Fruit fly (Drosophila melanogaster) whole organism, embryonic: ENCODE data around the gene CG14352.
A peak's percentile ranks its signal among the peaks of the same experiment; 100 is the strongest.

ENCODE experiments used
- CG10209 ChIP-seq: fragments of 200-800 bp; sonication (Bioruptor generic); optimal IDR thresholded peaks from 3 replicates; lab custom pipeline; 2017; ENCODE audit warnings: missing biosample characterization, mild to moderate bottlenecking, missing genetic modification characterization, missing genetic modification reagents
- CG11504 ChIP-seq: fragments of 200-800 bp; sonication (Bioruptor generic); optimal IDR thresholded peaks from 3 replicates; lab custom pipeline; 2019; ENCODE audit warnings: missing biosample characterization, mild to moderate bottlenecking, missing genetic modification characterization, moderate library complexity
- CG12104 ChIP-seq: fragments of 200-800 bp; sonication (Bioruptor generic); optimal IDR thresholded peaks from 3 replicates; lab custom pipeline; 2016; ENCODE audit warnings: missing biosample characterization, missing genetic modification characterization
- CG14710 ChIP-seq: fragments of 200-800 bp; sonication (Bioruptor generic); optimal IDR thresholded peaks from 3 replicates; lab custom pipeline; 2019; ENCODE audit warnings: missing biosample characterization, mild to moderate bottlenecking, missing genetic modification characterization, moderate library complexity
- CG1602 ChIP-seq: fragments of 200-800 bp; sonication (Bioruptor generic); optimal IDR thresholded peaks from 3 replicates; lab custom pipeline; 2016; ENCODE audit warnings: missing biosample characterization, missing genetic modification characterization
- CG17385 ChIP-seq: fragments of 200-800 bp; sonication (Bioruptor generic); optimal IDR thresholded peaks from 3 replicates; lab custom pipeline; 2018; ENCODE audit warnings: missing biosample characterization, mild to moderate bottlenecking, missing genetic modification characterization
- CG17829 ChIP-seq: fragments of 200-800 bp; optimal IDR thresholded peaks from 2 replicates; lab custom pipeline; 2019; ENCODE audit warnings: missing biosample characterization, mild to moderate bottlenecking, missing genetic modification characterization, moderate library complexity
- CG2129 ChIP-seq: fragments of 200-800 bp; sonication (Bioruptor generic); IDR thresholded peaks from 2 replicates; pipeline ENCODE4 v1.3.6; 2022; ENCODE audit warnings: missing biosample characterization, missing genetic modification characterization; ENCODE audit not compliant: partially characterized antibody
- CG30020 ChIP-seq: fragments of 200-800 bp; optimal IDR thresholded peaks from 2 replicates; lab custom pipeline; 2019; ENCODE audit warnings: missing biosample characterization, mild to moderate bottlenecking, missing genetic modification characterization, moderate library complexity
- CG31224 ChIP-seq: fragments of 200-800 bp; sonication (Bioruptor generic); IDR thresholded peaks from 2 replicates; pipeline ENCODE4 v1.3.6; 2022; ENCODE audit warnings: missing biosample characterization, missing genetic modification characterization
- CG31441 ChIP-seq: fragments of 200-800 bp; sonication (Bioruptor generic); IDR thresholded peaks from 2 replicates; pipeline ENCODE4 v1.3.6; 2022; ENCODE audit warnings: missing biosample characterization, missing genetic modification characterization
- CG3726 ChIP-seq: fragments of 200-800 bp; sonication (Bioruptor generic); IDR thresholded peaks from 3 replicates; pipeline ENCODE4, ENCODE4 v1.3.6; 2022; ENCODE audit warnings: missing biosample characterization, missing genetic modification characterization
- CG5953 ChIP-seq: fragments of 200-800 bp; sonication (Bioruptor generic); IDR thresholded peaks from 2 replicates; pipeline ENCODE4 v1.3.6; 2022; ENCODE audit warnings: missing biosample characterization, missing genetic modification characterization
- CG7357 ChIP-seq: fragments of 200-800 bp; sonication (Bioruptor generic); IDR thresholded peaks from 3 replicates; pipeline ENCODE4 v1.3.6; 2022; ENCODE audit warnings: missing biosample characterization, missing genetic modification characterization
- CG7928 ChIP-seq: fragments of 200-800 bp; sonication (Bioruptor generic); optimal IDR thresholded peaks from 2 replicates; lab custom pipeline; 2017; ENCODE audit warnings: missing biosample characterization, mild to moderate bottlenecking, missing genetic modification characterization
- CG7987 ChIP-seq: fragments of 200-800 bp; sonication (Bioruptor generic); optimal IDR thresholded peaks from 2 replicates; lab custom pipeline; 2018; ENCODE audit warnings: missing biosample characterization, mild to moderate bottlenecking, missing genetic modification characterization, moderate library complexity
- CG9817 ChIP-seq: fragments of 200-800 bp; sonication (Bioruptor generic); optimal IDR thresholded peaks from 2 replicates; lab custom pipeline; 2018; ENCODE audit warnings: missing biosample characterization, mild to moderate bottlenecking, missing genetic modification characterization, moderate library complexity
- D ChIP-seq, 2 experiments: fragments of 200-800 bp in 1 of 2; fragments of >200 bp in 1 of 2; sonication (Bioruptor generic) in 1 of 2; optimal IDR thresholded peaks; 2 replicates in 1 of 2; 3 replicates in 1 of 2; lab custom pipeline; 2017; ENCODE audit warnings: mild to moderate bottlenecking in 1 of 2, missing biosample characterization in 1 of 2, missing genetic modification characterization in 1 of 2, missing genetic modification reagents in 1 of 2
- D19B ChIP-seq: fragments of 200-800 bp; sonication (Bioruptor generic); optimal IDR thresholded peaks from 2 replicates; lab custom pipeline; 2017; ENCODE audit warnings: missing biosample characterization, mild to moderate bottlenecking, missing genetic modification characterization
- E2f1 ChIP-seq: fragments of 200-800 bp; sonication (Bioruptor generic); IDR thresholded peaks from 2 replicates; pipeline ENCODE4 v1.3.6; 2022; ENCODE audit warnings: missing biosample characterization, missing genetic modification characterization
- E2f2 ChIP-seq: fragments of 200-800 bp; sonication (Bioruptor generic); IDR thresholded peaks from 2 replicates; pipeline ENCODE4 v1.3.6; 2022; ENCODE audit warnings: missing biosample characterization, missing genetic modification characterization
- Elba2 ChIP-seq: fragments of 200-800 bp; sonication (Bioruptor generic); optimal IDR thresholded peaks from 3 replicates; lab custom pipeline; 2016; ENCODE audit warnings: missing biosample characterization, missing genetic modification characterization
- GATAe ChIP-seq: fragments of 200-800 bp; sonication (Bioruptor generic); conservative IDR thresholded peaks from 2 replicates; pipeline ENCODE4 v1.3.6; 2022; ENCODE audit warnings: missing biosample characterization, missing genetic modification characterization
- Hmr ChIP-seq: fragments of 200-800 bp; sonication (Bioruptor generic); optimal IDR thresholded peaks from 3 replicates; lab custom pipeline; 2017; ENCODE audit warnings: mild to moderate bottlenecking, missing biosample characterization, missing genetic modification reagents, missing genetic modification characterization
- Hr51 ChIP-seq, 2 experiments: fragments of 200-800 bp; sonication (Bioruptor generic); optimal IDR thresholded peaks; 2 replicates in 1 of 2; 3 replicates in 1 of 2; lab custom pipeline; 2016 to 2018; ENCODE audit warnings: missing biosample characterization in 2 of 2, missing genetic modification characterization in 2 of 2, mild to moderate bottlenecking in 1 of 2, moderate library complexity in 1 of 2
- MBD-R2 ChIP-seq: fragments of 200-800 bp; sonication (Bioruptor generic); IDR thresholded peaks from 2 replicates; pipeline ENCODE4 v1.3.6; 2022; ENCODE audit warnings: missing biosample characterization, missing genetic modification characterization
- NFAT ChIP-seq: fragments of 200-800 bp; sonication (Bioruptor generic); IDR thresholded peaks from 2 replicates; pipeline ENCODE4 v1.3.6; 2022; ENCODE audit warnings: missing biosample characterization, missing genetic modification characterization
- Neu2 ChIP-seq: fragments of 200-800 bp; sonication (Bioruptor generic); optimal IDR thresholded peaks from 3 replicates; lab custom pipeline; 2016; ENCODE audit warnings: missing biosample characterization, missing genetic modification characterization, borderline replicate concordance
- NfI ChIP-seq: fragments of 200-800 bp; sonication (Bioruptor generic); optimal IDR thresholded peaks from 3 replicates; lab custom pipeline; 2018; ENCODE audit warnings: missing biosample characterization, mild to moderate bottlenecking, missing genetic modification characterization, moderate library complexity
- Rx ChIP-seq: fragments of 200-800 bp; sonication (Bioruptor generic); IDR thresholded peaks from 2 replicates; pipeline ENCODE4 v1.3.6; 2022; ENCODE audit warnings: missing biosample characterization, missing genetic modification characterization
- Sox102F ChIP-seq: fragments of 200-800 bp; sonication (Bioruptor generic); optimal IDR thresholded peaks from 2 replicates; lab custom pipeline; 2018; ENCODE audit warnings: missing biosample characterization, mild to moderate bottlenecking, missing genetic modification characterization, moderate library complexity
- Ssrp ChIP-seq: fragments of 200-800 bp; sonication (Bioruptor generic); optimal IDR thresholded peaks from 2 replicates; lab custom pipeline; 2018; ENCODE audit warnings: missing biosample characterization, mild to moderate bottlenecking, missing genetic modification characterization, moderate library complexity
- bsh ChIP-seq, 2 experiments: fragments of 200-800 bp; sonication (Bioruptor generic); optimal IDR thresholded peaks; 2 replicates each; lab custom pipeline; 2017 to 2018; ENCODE audit warnings: mild to moderate bottlenecking in 2 of 2, missing biosample characterization in 2 of 2, missing genetic modification characterization in 2 of 2, moderate library complexity in 1 of 2
- caup ChIP-seq: fragments of 200-800 bp; sonication (Bioruptor generic); optimal IDR thresholded peaks from 3 replicates; lab custom pipeline; 2017; ENCODE audit warnings: missing biosample characterization, mild to moderate bottlenecking, missing genetic modification characterization, moderate library complexity; ENCODE audit not compliant: severe bottlenecking
- chn ChIP-seq: fragments of 200-800 bp; sonication (Bioruptor generic); optimal IDR thresholded peaks from 2 replicates; lab custom pipeline; 2016; ENCODE audit warnings: missing biosample characterization, missing genetic modification characterization
- gem ChIP-seq: fragments of 200-800 bp; sonication (Bioruptor generic); optimal IDR thresholded peaks from 2 replicates; lab custom pipeline; 2019; ENCODE audit warnings: missing biosample characterization, mild to moderate bottlenecking, missing genetic modification characterization, moderate library complexity
- hbn ChIP-seq: fragments of 200-800 bp; sonication (Bioruptor generic); IDR thresholded peaks from 2 replicates; pipeline ENCODE4 v1.3.6; 2022; ENCODE audit warnings: missing biosample characterization, missing genetic modification characterization; ENCODE audit not compliant: partially characterized antibody
- ind ChIP-seq: fragments of 200-800 bp; sonication (Bioruptor generic); optimal IDR thresholded peaks from 3 replicates; lab custom pipeline; 2016; ENCODE audit warnings: missing biosample characterization, missing genetic modification characterization
- knrl ChIP-seq: fragments of 200-800 bp; sonication (Bioruptor generic); IDR thresholded peaks from 3 replicates; pipeline ENCODE4 v1.3.6; 2022; ENCODE audit warnings: missing biosample characterization, missing genetic modification characterization; ENCODE audit not compliant: partially characterized antibody
- pfk ChIP-seq: fragments of 200-800 bp; sonication (Bioruptor generic); optimal IDR thresholded peaks from 2 replicates; lab custom pipeline; 2018; ENCODE audit warnings: missing biosample characterization, mild to moderate bottlenecking, missing genetic modification characterization, moderate library complexity
- run ChIP-seq: fragments of 200-800 bp; sonication (Bioruptor generic); optimal IDR thresholded peaks from 3 replicates; lab custom pipeline; 2018; ENCODE audit warnings: missing biosample characterization, mild to moderate bottlenecking, missing genetic modification characterization
- slbo ChIP-seq: fragments of 200-800 bp; sonication (Bioruptor generic); IDR thresholded peaks from 2 replicates; pipeline ENCODE4 v1.3.6; 2022; ENCODE audit warnings: missing biosample characterization, missing genetic modification characterization
- tin ChIP-seq: fragments of 200-800 bp; sonication (Bioruptor generic); optimal IDR thresholded peaks from 3 replicates; lab custom pipeline; 2016; ENCODE audit warnings: missing biosample characterization, missing genetic modification characterization
- trh ChIP-seq: fragments of 200-800 bp; sonication (Bioruptor generic); optimal IDR thresholded peaks from 2 replicates; lab custom pipeline; 2016; ENCODE audit warnings: missing biosample characterization, missing genetic modification characterization
- tup ChIP-seq: fragments of 200-800 bp; sonication (Bioruptor generic); optimal IDR thresholded peaks from 2 replicates; lab custom pipeline; 2016; ENCODE audit warnings: missing biosample characterization, mild to moderate bottlenecking, missing genetic modification characterization, moderate library complexity
- zen ChIP-seq: fragments of 200-800 bp; sonication (Bioruptor generic); optimal IDR thresholded peaks from 3 replicates; lab custom pipeline; 2018; ENCODE audit warnings: missing biosample characterization, mild to moderate bottlenecking, missing genetic modification characterization, moderate library complexity

CG14352 gene

dm6 chr2L:1638650-1639549 lies 27.7 kb downstream of the CG14352 start (continued):
- TF ChIP-seq knrl (GFP tag; lab: Robert Waterston, UW) (0 out of 3 replicates have a peak, but pooled peaks have one; percentile 15), CG7928 (peak; percentile 81), CG3726 (GFP tag; lab: Robert Waterston, UW) (peak; percentile 96), slbo (GFP tag; lab: Robert Waterston, UW) (peak; percentile 99), CG30020 (tag; lab: Kevin White, UChicago) (peak; percentile 86), D19B (GFP tag; lab: Kevin White, UChicago) (peak; percentile 96), CG31441 (GFP tag; lab: Robert Waterston, UW) (peak; percentile 94), CG31224 (GFP tag; lab: Robert Waterston, UW) (peak; percentile 97), E2f2 (GFP tag; lab: Robert Waterston, UW) (peak; percentile 87), CG2129 (no peak), Elba2 (GFP tag; lab: Kevin White, UChicago) (no peak), trh (peak; percentile 96), Rx (GFP tag; lab: Robert Waterston, UW) (peak; percentile 94), hbn (GFP tag; lab: Robert Waterston, UW) (no peak), ind (GFP tag; lab: Kevin White, UChicago) (peak; percentile 99), pfk (GFP tag; lab: Kevin White, UChicago) (no peak), CG17385 (GFP tag; lab: Kevin White, UChicago) (peak; percentile 96), Neu2 (GFP tag; lab: Kevin White, UChicago) (peak; percentile 86), CG9817 (peak; percentile 97), Sox102F (GFP tag; lab: Kevin White, UChicago) (peak; percentile 99), CG17829 (peak; percentile 98), chn (GFP tag; lab: Kevin White, UChicago) (peak; percentile 96), CG1602 (peak; percentile 98), GATAe (GFP tag; lab: Robert Waterston, UW) (peak; percentile 95), NfI (peak; percentile 98), tin (GFP tag; lab: Kevin White, UChicago) (peak; percentile 98), CG11504 (tag; lab: Kevin White, UChicago) (peak; percentile 99), caup (peak; percentile 98), Hmr (GFP tag; lab: Kevin White, UChicago) (peak; percentile 99), bsh (GFP tag; optimal IDR thresholded peaks at IDR 0.05; lab: Kevin White, UChicago) (peak in 1 of 2 experiments; percentile 94), NFAT (GFP tag; lab: Robert Waterston, UW) (no peak; the same call in none of the 2 replicates), CG10209 (GFP tag; lab: Kevin White, UChicago) (peak; percentile 99), E2f1 (GFP tag; lab: Robert Waterston, UW) (peak; percentile 99), zen (tag; lab: Kevin White, UChicago) (peak; percentile 92), run (tag; lab: Kevin White, UChicago) (peak; percentile 99), CG12104 (GFP tag; lab: Kevin White, UChicago) (peak; percentile 99), tup (GFP tag; lab: Kevin White, UChicago) (peak; percentile 89), CG5953 (GFP tag; lab: Robert Waterston, UW) (peak; percentile 86), D (optimal IDR thresholded peaks at IDR 0.05; lab: Kevin White, UChicago) (no peak), D (GFP tag; optimal IDR thresholded peaks at IDR 0.05; lab: Kevin White, UChicago) (peak; percentile 97), Ssrp (tag; lab: Kevin White, UChicago) (peak; percentile 99), CG7987 (peak; percentile 94), CG14710 (peak; percentile 92), Hr51 (GFP tag; optimal IDR thresholded peaks at IDR 0.05; lab: Kevin White, UChicago) (peak; percentile 98 to 100), CG7357 (GFP tag; lab: Robert Waterston, UW) (peak; percentile 97), gem (tag; lab: Kevin White, UChicago) (peak; percentile 99), MBD-R2 (peak; percentile 92)
